Worm (Caenorhabditis elegans) whole organism, L2 larva: Measurements from ENCODE around the gene C34E7.3.
A peak's percentile ranks its signal among the peaks of the same experiment; 100 is the strongest.

Experiments used
- C34F6.9 ChIP-seq: fragments of 150-350 bp; optimal IDR thresholded peaks from 2 replicates; lab custom pipeline; 2014; ENCODE audit warnings: missing biosample characterization, missing genetic modification characterization
- Y55F3AM.14 ChIP-seq: fragments of 200-800 bp; sonication (Bioruptor generic); optimal IDR thresholded peaks from 2 replicates; lab custom pipeline; 2018; ENCODE audit warnings: mild to moderate bottlenecking, missing genetic modification characterization, missing compliant biosample characterization
- alr-1 ChIP-seq: fragments of 150-350 bp; optimal IDR thresholded peaks from 2 replicates; lab custom pipeline; 2014; ENCODE audit warnings: missing biosample characterization, missing genetic modification characterization
- aly-2 ChIP-seq: fragments of 150-350 bp; optimal IDR thresholded peaks from 2 replicates; lab custom pipeline; 2014; ENCODE audit warnings: missing biosample characterization, missing genetic modification characterization
- ama-1 ChIP-seq: fragments of 150-350 bp; optimal IDR thresholded peaks from 2 replicates; lab custom pipeline; 2018; ENCODE audit warnings: inconsistent platforms
- blmp-1 ChIP-seq: sonication (generic microtip); optimal IDR thresholded peaks from 2 replicates; lab custom pipeline; 2017; ENCODE audit warnings: missing genetic modification characterization, mild to moderate bottlenecking, missing compliant biosample characterization, antibody characterized with exemption, moderate library complexity; ENCODE audit not compliant: insufficient read depth
- ceh-16 ChIP-seq: fragments of 150-350 bp; optimal IDR thresholded peaks from 2 replicates; lab custom pipeline; 2014; ENCODE audit warnings: missing biosample characterization, missing genetic modification characterization
- ceh-82 ChIP-seq: fragments of 150-350 bp; optimal IDR thresholded peaks from 2 replicates; lab custom pipeline; 2014; ENCODE audit warnings: missing biosample characterization, missing genetic modification characterization
- crh-2 ChIP-seq: sonication (generic microtip); optimal IDR thresholded peaks from 2 replicates; lab custom pipeline; 2017; ENCODE audit warnings: missing biosample characterization, missing genetic modification characterization
- dmd-4 ChIP-seq: sonication (generic microtip); optimal IDR thresholded peaks from 2 replicates; lab custom pipeline; 2017; ENCODE audit warnings: missing biosample characterization, missing genetic modification characterization
- egl-27 ChIP-seq: sonication (generic microtip); optimal IDR thresholded peaks from 3 replicates; lab custom pipeline; 2017; ENCODE audit warnings: missing biosample characterization, missing genetic modification reagents, missing genetic modification characterization
- elt-1 ChIP-seq: fragments of 150-350 bp; optimal IDR thresholded peaks from 2 replicates; lab custom pipeline; 2014; ENCODE audit warnings: missing biosample characterization, missing genetic modification characterization
- elt-3 ChIP-seq: sonication (generic microtip); optimal IDR thresholded peaks from 2 replicates; lab custom pipeline; 2017; ENCODE audit warnings: missing biosample characterization, missing genetic modification characterization
- fos-1 ChIP-seq: fragments of 150-350 bp; optimal IDR thresholded peaks from 2 replicates; lab custom pipeline; 2014; ENCODE audit warnings: missing biosample characterization, missing genetic modification characterization
- gmeb-1 ChIP-seq: fragments of 150-350 bp; optimal IDR thresholded peaks from 2 replicates; lab custom pipeline; 2014; ENCODE audit warnings: missing biosample characterization, missing genetic modification characterization
- lin-13 ChIP-seq: fragments of 150-350 bp; optimal IDR thresholded peaks from 2 replicates; lab custom pipeline; 2014; ENCODE audit warnings: missing biosample characterization, missing genetic modification reagents, missing genetic modification characterization
- lin-39 ChIP-seq: fragments of 150-350 bp; optimal IDR thresholded peaks from 2 replicates; lab custom pipeline; 2014; ENCODE audit warnings: missing biosample characterization, missing genetic modification reagents, missing genetic modification characterization
- lsy-2 ChIP-seq, 2 experiments: fragments of 150-350 bp in 1 of 2; sonication (generic microtip) in 1 of 2; optimal IDR thresholded peaks; 2 replicates each; lab custom pipeline; 2014 to 2017; ENCODE audit warnings: missing biosample characterization in 2 of 2, missing genetic modification characterization in 2 of 2
- mab-5 ChIP-seq: fragments of 150-350 bp; optimal IDR thresholded peaks from 2 replicates; lab custom pipeline; 2014; ENCODE audit warnings: missing biosample characterization, missing genetic modification characterization
- mbf-1 ChIP-seq: sonication (generic microtip); optimal IDR thresholded peaks from 2 replicates; lab custom pipeline; 2017; ENCODE audit warnings: missing biosample characterization, missing genetic modification characterization
- mdl-1 ChIP-seq, 2 experiments: fragments of 150-350 bp in 1 of 2; sonication (generic microtip) in 1 of 2; optimal IDR thresholded peaks; 2 replicates each; lab custom pipeline; 2017; ENCODE audit warnings: missing biosample characterization in 2 of 2, missing genetic modification characterization in 2 of 2
- nhr-10 ChIP-seq: sonication (generic microtip); optimal IDR thresholded peaks from 2 replicates; lab custom pipeline; 2017; ENCODE audit warnings: missing biosample characterization, missing genetic modification characterization
- nhr-11 ChIP-seq: fragments of 150-350 bp; optimal IDR thresholded peaks from 2 replicates; lab custom pipeline; 2014; ENCODE audit warnings: missing biosample characterization, missing genetic modification characterization
- nhr-129 ChIP-seq: fragments of 150-350 bp; optimal IDR thresholded peaks from 2 replicates; lab custom pipeline; 2014; ENCODE audit warnings: missing biosample characterization, missing genetic modification characterization
- nhr-21 ChIP-seq: fragments of 150-350 bp; optimal IDR thresholded peaks from 2 replicates; lab custom pipeline; 2014; ENCODE audit warnings: missing biosample characterization, missing genetic modification characterization
- nhr-237 ChIP-seq: fragments of 150-350 bp; optimal IDR thresholded peaks from 2 replicates; lab custom pipeline; 2014; ENCODE audit warnings: missing biosample characterization, missing genetic modification characterization
- nhr-77 ChIP-seq: fragments of 150-350 bp; optimal IDR thresholded peaks from 2 replicates; lab custom pipeline; 2014; ENCODE audit warnings: missing biosample characterization, missing genetic modification characterization
- peb-1 ChIP-seq: fragments of 150-350 bp; optimal IDR thresholded peaks from 2 replicates; lab custom pipeline; 2014; ENCODE audit warnings: missing biosample characterization, missing genetic modification characterization
- skn-1 ChIP-seq: sonication (generic microtip); optimal IDR thresholded peaks from 2 replicates; lab custom pipeline; 2017; ENCODE audit warnings: missing biosample characterization, missing genetic modification characterization
- sma-3 ChIP-seq: sonication (generic microtip); optimal IDR thresholded peaks from 2 replicates; lab custom pipeline; 2016; ENCODE audit warnings: missing genetic modification reagents, missing genetic modification characterization, missing compliant biosample characterization
- sma-9 ChIP-seq, 2 experiments: fragments of 150-350 bp in 1 of 2; sonication (generic microtip) in 1 of 2; optimal IDR thresholded peaks; 2 replicates each; lab custom pipeline; 2014 to 2016; ENCODE audit warnings: missing genetic modification characterization in 2 of 2, mild to moderate bottlenecking in 1 of 2, missing biosample characterization in 1 of 2, missing compliant biosample characterization in 1 of 2, missing genetic modification reagents in 1 of 2, moderate library complexity in 1 of 2
- snpc-4 ChIP-seq: fragments of 150-350 bp; optimal IDR thresholded peaks from 2 replicates; lab custom pipeline; 2014; ENCODE audit warnings: missing biosample characterization, missing genetic modification characterization
- unc-39 ChIP-seq: fragments of 150-350 bp; optimal IDR thresholded peaks from 2 replicates; lab custom pipeline; 2014; ENCODE audit warnings: missing biosample characterization, missing genetic modification characterization
- unc-55 ChIP-seq: fragments of 150-350 bp; sonication (generic microtip); optimal IDR thresholded peaks from 3 replicates; lab custom pipeline; 2014; ENCODE audit warnings: missing biosample characterization, missing genetic modification reagents, missing genetic modification characterization
- unc-62 ChIP-seq: fragments of 150-350 bp; optimal IDR thresholded peaks from 2 replicates; lab custom pipeline; 2014; ENCODE audit warnings: missing biosample characterization, missing genetic modification reagents, missing genetic modification characterization
- ztf-1 ChIP-seq: fragments of 200-800 bp; sonication (Bioruptor generic); conservative IDR thresholded peaks from 2 replicates; pipeline ENCODE4 v1.3.6; 2022; ENCODE audit warnings: missing genetic modification characterization, missing compliant biosample characterization

C34E7.3 gene

ce11 chrX:12976774-12977173, 46.7 kb downstream of the C34E7.3 start, which contains the start of the genes F11C1.4 and F11C1.10:
Gene F11C1.4, plus strand, starts transcription at chrX:12977074.
Gene F11C1.10, plus strand, starts transcription at chrX:12977082.
- TF ChIP-seq mdl-1 (tag; optimal IDR thresholded peaks at IDR 0.05; lab: Kevin White, UChicago) (no peak), nhr-21 (no peak), ceh-82 (tag; lab: Kevin White, UChicago) (no peak), dmd-4 (tag; lab: Kevin White, UChicago) (no peak), unc-39 (tag; lab: Kevin White, UChicago) (no peak), peb-1 (tag; lab: Kevin White, UChicago) (no peak), unc-55 (GFP tag; lab: Kevin White, UChicago) (no peak), ztf-1 (GFP tag; lab: Robert Waterston, UW) (no peak), sma-3 (GFP tag; lab: Kevin White, UChicago) (no peak), blmp-1 (no peak)

ce11 chrX:12977451-12977850, 47.4 kb downstream of the C34E7.3 start, which contains the start of gene F11C1.9:
Gene F11C1.9, minus strand, starts transcription at chrX:12977551.
- no peak for TF ChIP-seq lin-39 (tag; lab: Kevin White, UChicago)
- TF ChIP-seq peb-1 (tag; lab: Kevin White, UChicago), result no peak
- no peak for TF ChIP-seq blmp-1
- TF ChIP-seq nhr-237, result no peak
- no peak for TF ChIP-seq mab-5 (tag; lab: Kevin White, UChicago)
- TF ChIP-seq crh-2, result no peak
- no peak for TF ChIP-seq aly-2 (tag; lab: Kevin White, UChicago)
- no peak for TF ChIP-seq lin-13 (GFP tag; lab: Kevin White, UChicago)
- TF ChIP-seq elt-1 (tag; lab: Kevin White, UChicago), result no peak
- TF ChIP-seq dmd-4 (tag; lab: Kevin White, UChicago), result no peak
- TF ChIP-seq C34F6.9 (tag; lab: Kevin White, UChicago), result no peak

- no peak for TF ChIP-seq ceh-16 (tag; lab: Kevin White, UChicago)
- no peak for TF ChIP-seq elt-3 (tag; lab: Kevin White, UChicago)
- no peak for TF ChIP-seq nhr-10
- TF ChIP-seq unc-62, result no peak
- TF ChIP-seq ama-1 (lab: Kevin White, UChicago), result no peak
- no peak for TF ChIP-seq fos-1
- TF ChIP-seq nhr-11 (tag; lab: Kevin White, UChicago), result no peak
- TF ChIP-seq elt-1 (tag; lab: Kevin White, UChicago), result no peak
- no peak for TF ChIP-seq Y55F3AM.14 (GFP tag; lab: Kevin White, UChicago)
- no peak for TF ChIP-seq egl-27 (tag; lab: Kevin White, UChicago)
- no peak for TF ChIP-seq aly-2 (tag; lab: Kevin White, UChicago)
- TF ChIP-seq ceh-82 (tag; lab: Kevin White, UChicago), result no peak
- TF ChIP-seq nhr-77, result no peak
- TF ChIP-seq gmeb-1 (tag; lab: Kevin White, UChicago), result no peak
- no peak for TF ChIP-seq snpc-4 (tag; lab: Kevin White, UChicago)
- no peak for TF ChIP-seq skn-1
- TF ChIP-seq unc-55 (GFP tag; lab: Kevin White, UChicago), result no peak
- no peak for TF ChIP-seq peb-1 (tag; lab: Kevin White, UChicago)
- no peak for TF ChIP-seq nhr-129 (tag; lab: Kevin White, UChicago)
Observed at ce11 chrX:12978569-12978968, 48.5 kb downstream of the C34E7.3 start.

ce11 chrX:12979747-12980146, 49.7 kb downstream of the C34E7.3 start:
- TF ChIP-seq sma-9 (GFP tag; optimal IDR thresholded peaks at IDR 0.05; lab: Kevin White, UChicago) (peak; percentile 11), sma-9 (tag; optimal IDR thresholded peaks at IDR 0.05; lab: Kevin White, UChicago) (no peak), fos-1 (peak; percentile 64), C34F6.9 (tag; lab: Kevin White, UChicago) (no peak)

- TF ChIP-seq crh-2 (peak; percentile 54), blmp-1 (no peak), fos-1 (peak; percentile 42), mbf-1 (tag; lab: Kevin White, UChicago) (no peak), sma-9 (GFP tag; optimal IDR thresholded peaks at IDR 0.05; lab: Kevin White, UChicago) (peak; percentile 13), sma-9 (tag; optimal IDR thresholded peaks at IDR 0.05; lab: Kevin White, UChicago) (no peak), gmeb-1 (tag; lab: Kevin White, UChicago) (no peak), sma-3 (GFP tag; lab: Kevin White, UChicago) (no peak), lsy-2 (tag; optimal IDR thresholded peaks at IDR 0.05; lab: Kevin White, UChicago) (no peak), mdl-1 (tag; optimal IDR thresholded peaks at IDR 0.05; lab: Kevin White, UChicago) (no peak), ceh-16 (tag; lab: Kevin White, UChicago) (no peak), alr-1 (tag; lab: Kevin White, UChicago) (no peak)
- TF ChIP-seq, all 48 proteins: peak for 3
Observed at ce11 chrX:12981393-12981792, 51.3 kb downstream of the C34E7.3 start, which contains the start of gene scav-4. Gene scav-4, plus strand, starts transcription at chrX:12981775.
